Worm (Caenorhabditis elegans) whole organism, midembryonic: ENCODE measurements around the gene Y51H7C.1.
A peak's percentile ranks its signal among the peaks of the same experiment; 100 is the strongest.
"Not testable (repeated sequence)": the region's sequence is repeated elsewhere in the genome, so short reads cannot be mapped to it uniquely, and the experiment has no call there.

Source experiments
- T22C8.4 ChIP-seq: fragments of 200-800 bp; sonication (Bioruptor generic); IDR thresholded peaks from 2 replicates; pipeline ENCODE4 v1.3.6; 2022; ENCODE audit warnings: missing genetic modification characterization, missing compliant biosample characterization
- cog-1 ChIP-seq: sonication (generic microtip); optimal IDR thresholded peaks from 2 replicates; lab custom pipeline; 2016; ENCODE audit warnings: missing genetic modification characterization, missing compliant biosample characterization
- flt-1 ChIP-seq: fragments of 200-800 bp; sonication (Bioruptor generic); IDR thresholded peaks from 2 replicates; pipeline ENCODE4 v1.3.6; 2022; ENCODE audit warnings: missing genetic modification characterization, missing compliant biosample characterization
- klf-2 ChIP-seq: fragments of 200-800 bp; sonication (Bioruptor generic); conservative IDR thresholded peaks from 2 replicates; pipeline ENCODE4 v1.3.6; 2022; ENCODE audit warnings: missing genetic modification reagents, missing genetic modification characterization, missing compliant biosample characterization
- med-1 ChIP-seq: sonication (generic microtip); optimal IDR thresholded peaks from 2 replicates; lab custom pipeline; 2017; ENCODE audit warnings: missing genetic modification characterization, mild to moderate bottlenecking, missing compliant biosample characterization, antibody characterized with exemption, missing genetic modification reagents; ENCODE audit not compliant: insufficient read depth
- ref-1 ChIP-seq: fragments of 200-800 bp; sonication (Bioruptor generic); conservative IDR thresholded peaks from 2 replicates; pipeline ENCODE4 v1.3.6; 2022; ENCODE audit warnings: missing genetic modification reagents, missing genetic modification characterization, missing compliant biosample characterization
- tab-1 ChIP-seq: fragments of 200-800 bp; sonication (Bioruptor generic); IDR thresholded peaks from 2 replicates; pipeline ENCODE4 v1.3.6; 2022; ENCODE audit warnings: missing genetic modification characterization, missing compliant biosample characterization
- ztf-23 ChIP-seq: fragments of 200-800 bp; sonication (Bioruptor generic); IDR thresholded peaks from 2 replicates; pipeline ENCODE4 v1.3.6; 2022; ENCODE audit warnings: missing genetic modification reagents, missing genetic modification characterization, missing compliant biosample characterization
- ztf-29 ChIP-seq: fragments of 200-800 bp; sonication (Bioruptor generic); IDR thresholded peaks from 2 replicates; pipeline ENCODE4 v1.3.6; 2022; ENCODE audit warnings: missing genetic modification reagents, missing genetic modification characterization, missing compliant biosample characterization

The Y51H7C.1 gene

ce11 chrII:1467711-1468110 is at the start of gene Y51H7C.1:
TSS of gene Y51H7C.1 (plus strand) at chrII:1467727.
- not testable (repeated sequence) for TF ChIP-seq ztf-29, ref-1, klf-2 (GFP tag; lab: Robert Waterston, UW)

ce11 chrII:1419994-1420393 is 47.5 kb upstream of the Y51H7C.1 start:
- TF ChIP-seq T22C8.4 = peak; percentile 35; the same call in 1 of the 2 replicates
- TF ChIP-seq cog-1 (tag; lab: Kevin White, UChicago) = no peak

- TF ChIP-seq cog-1 (tag; lab: Kevin White, UChicago) = no peak
- TF ChIP-seq ztf-23 = no peak
- no peak for TF ChIP-seq klf-2 (GFP tag; lab: Robert Waterston, UW)
- TF ChIP-seq tab-1 (GFP tag; lab: Robert Waterston, UW) = no peak
- TF ChIP-seq ref-1 (GFP tag; lab: Robert Waterston, UW) = no peak
- TF ChIP-seq flt-1 (GFP tag; lab: Robert Waterston, UW) = no peak
- no peak for TF ChIP-seq ztf-29 (GFP tag; lab: Robert Waterston, UW)
- TF ChIP-seq T22C8.4 = no peak
- no peak for TF ChIP-seq med-1 (GFP tag; lab: Kevin White, UChicago)
Observed at ce11 chrII:1420806-1421463, 46.6 kb upstream of the Y51H7C.1 start.

- TF ChIP-seq ztf-29 (GFP tag; lab: Robert Waterston, UW) (no peak), klf-2 (GFP tag; lab: Robert Waterston, UW) (no peak), ref-1 (GFP tag; lab: Robert Waterston, UW) (no peak), tab-1 (GFP tag; lab: Robert Waterston, UW) (no peak), med-1 (GFP tag; lab: Kevin White, UChicago) (no peak), T22C8.4 (no peak), ztf-23 (no peak)
Observed at ce11 chrII:1423660-1424059, 43.9 kb upstream of the Y51H7C.1 start, which contains the start of gene Y51H7C.10. TSS of gene Y51H7C.10 (minus strand) at chrII:1423760.

- TF ChIP-seq ref-1 (GFP tag; lab: Robert Waterston, UW) = no peak
- TF ChIP-seq ztf-29 (GFP tag; lab: Robert Waterston, UW) = no peak
- no peak for TF ChIP-seq klf-2 (GFP tag; lab: Robert Waterston, UW)
- no peak for TF ChIP-seq cog-1 (tag; lab: Kevin White, UChicago)
- no peak for TF ChIP-seq T22C8.4
Observed at ce11 chrII:1436715-1437114, 30.8 kb upstream of the Y51H7C.1 start.

ce11 chrII:1437449-1438335 is 29.8 kb upstream of the Y51H7C.1 start, which contains the start of gene nol-6:
TSS of gene nol-6 (minus strand) at chrII:1437499.
- TF ChIP-seq klf-2 (GFP tag; lab: Robert Waterston, UW) = no peak
- TF ChIP-seq flt-1 (GFP tag; lab: Robert Waterston, UW) = peak; percentile 36; the same call in 1 of the 2 replicates

- TF ChIP-seq ztf-29 (GFP tag; lab: Robert Waterston, UW) (no peak), klf-2 (GFP tag; lab: Robert Waterston, UW) (no peak), ref-1 (GFP tag; lab: Robert Waterston, UW) (no peak), tab-1 (GFP tag; lab: Robert Waterston, UW) (no peak), flt-1 (GFP tag; lab: Robert Waterston, UW) (no peak), T22C8.4 (no peak), cog-1 (tag; lab: Kevin White, UChicago) (no peak), ztf-23 (no peak), med-1 (GFP tag; lab: Kevin White, UChicago) (no peak)
Observed at ce11 chrII:1438336-1438589, 29.3 kb upstream of the Y51H7C.1 start, which contains the start of gene Y51H7C.3. TSS of gene Y51H7C.3 (plus strand) at chrII:1438490.

ce11 chrII:1441479-1441878 is 26.0 kb upstream of the Y51H7C.1 start:
- TF ChIP-seq cog-1 (tag; lab: Kevin White, UChicago) = no peak
- TF ChIP-seq ref-1 (GFP tag; lab: Robert Waterston, UW) = no peak
- TF ChIP-seq tab-1 (GFP tag; lab: Robert Waterston, UW) = no peak
- no peak for TF ChIP-seq med-1 (GFP tag; lab: Kevin White, UChicago)
- TF ChIP-seq ztf-29 (GFP tag; lab: Robert Waterston, UW) = no peak
- TF ChIP-seq klf-2 (GFP tag; lab: Robert Waterston, UW) = no peak
- TF ChIP-seq T22C8.4 = no peak
- no peak for TF ChIP-seq flt-1 (GFP tag; lab: Robert Waterston, UW)
- no peak for TF ChIP-seq ztf-23

- no peak for TF ChIP-seq klf-2 (GFP tag; lab: Robert Waterston, UW)
- no peak for TF ChIP-seq flt-1 (GFP tag; lab: Robert Waterston, UW)
- no peak for TF ChIP-seq med-1 (GFP tag; lab: Kevin White, UChicago)
- TF ChIP-seq ztf-29 (GFP tag; lab: Robert Waterston, UW) = no peak
- no peak for TF ChIP-seq T22C8.4
- no peak for TF ChIP-seq ztf-23
- no peak for TF ChIP-seq cog-1 (tag; lab: Kevin White, UChicago)
- TF ChIP-seq ref-1 (GFP tag; lab: Robert Waterston, UW) = no peak
- TF ChIP-seq tab-1 (GFP tag; lab: Robert Waterston, UW) = no peak
Observed at ce11 chrII:1444911-1445310, 22.6 kb upstream of the Y51H7C.1 start, which contains the start of gene scl-17. TSS of gene scl-17 (plus strand) at chrII:1445211.
